Fruit fly (Drosophila melanogaster) whole organism, embryonic: ENCODE measurements around the gene CG14893.

Experiments
- Atf-2 ChIP-seq: fragments of 200-800 bp; sonication (Bioruptor generic); optimal IDR thresholded peaks from 2 replicates; lab custom pipeline; 2016; ENCODE audit warnings: missing biosample characterization, missing genetic modification characterization
- Awh ChIP-seq: fragments of 200-800 bp; sonication (Bioruptor generic); IDR thresholded peaks from 2 replicates; pipeline ENCODE4, ENCODE4 v1.3.6; 2022; ENCODE audit warnings: missing biosample characterization, missing genetic modification characterization
- CG10267 ChIP-seq: fragments of 200-800 bp; sonication (Bioruptor generic); optimal IDR thresholded peaks from 2 replicates; lab custom pipeline; 2018; ENCODE audit warnings: missing biosample characterization, mild to moderate bottlenecking, missing genetic modification characterization, moderate library complexity
- CG10321 ChIP-seq: fragments of 200-800 bp; sonication (Bioruptor generic); IDR thresholded peaks from 2 replicates; pipeline ENCODE4 v1.3.6; 2022; ENCODE audit warnings: missing biosample characterization, missing genetic modification characterization
- CG12659 ChIP-seq: fragments of 200-800 bp; sonication (Bioruptor generic); optimal IDR thresholded peaks from 3 replicates; lab custom pipeline; 2017; ENCODE audit warnings: mild to moderate bottlenecking, missing biosample characterization, missing genetic modification reagents, missing genetic modification characterization
- CG15696 ChIP-seq: fragments of 200-800 bp; sonication (Bioruptor generic); optimal IDR thresholded peaks from 2 replicates; lab custom pipeline; 2019; ENCODE audit warnings: missing biosample characterization, mild to moderate bottlenecking, missing genetic modification characterization, moderate library complexity
- CG16813 ChIP-seq: fragments of 200-800 bp; sonication (Bioruptor generic); IDR thresholded peaks from 3 replicates; pipeline ENCODE4 v1.3.6; 2022; ENCODE audit warnings: missing biosample characterization, missing genetic modification characterization; ENCODE audit not compliant: partially characterized antibody
- CG18011 ChIP-seq: fragments of 200-800 bp; sonication (Bioruptor generic); optimal IDR thresholded peaks from 2 replicates; lab custom pipeline; 2017; ENCODE audit warnings: missing biosample characterization, missing genetic modification characterization, mild to moderate bottlenecking, moderate library complexity, missing genotype
- CG18262 ChIP-seq: fragments of 200-800 bp; optimal IDR thresholded peaks from 3 replicates; lab custom pipeline; 2019; ENCODE audit warnings: missing biosample characterization, mild to moderate bottlenecking, missing genetic modification characterization, moderate library complexity
- CG2202 ChIP-seq: fragments of 200-800 bp; sonication (Bioruptor generic); optimal IDR thresholded peaks from 2 replicates; lab custom pipeline; 2018; ENCODE audit warnings: missing biosample characterization, mild to moderate bottlenecking, missing genetic modification characterization
- CG4360 ChIP-seq: fragments of 200-800 bp; sonication (Bioruptor generic); IDR thresholded peaks from 2 replicates; pipeline ENCODE4 v1.3.6; 2022; ENCODE audit warnings: missing biosample characterization, missing genetic modification characterization
- CG6175 ChIP-seq: fragments of 200-800 bp; sonication (Bioruptor generic); IDR thresholded peaks from 3 replicates; pipeline ENCODE4 v1.3.6; 2022; ENCODE audit warnings: missing biosample characterization, missing genetic modification characterization
- CG8924 ChIP-seq: fragments of 200-800 bp; optimal IDR thresholded peaks from 3 replicates; lab custom pipeline; 2019; ENCODE audit warnings: missing biosample characterization, mild to moderate bottlenecking, missing genetic modification characterization, moderate library complexity
- CoRest ChIP-seq: fragments of 200-800 bp; sonication (Bioruptor generic); optimal IDR thresholded peaks from 3 replicates; lab custom pipeline; 2018; ENCODE audit warnings: missing biosample characterization, mild to moderate bottlenecking, missing genetic modification characterization, moderate library complexity
- Dfd ChIP-seq, 2 experiments: fragments of >200 bp; optimal IDR thresholded peaks; 2 replicates each; lab custom pipeline; 2017; ENCODE audit warnings: missing biosample characterization in 2 of 2, missing genetic modification characterization in 2 of 2
- Dll ChIP-seq: fragments of 200-800 bp; sonication (Bioruptor generic); IDR thresholded peaks from 4 replicates; pipeline ENCODE4 v1.3.6; 2022; ENCODE audit warnings: missing biosample characterization, missing genetic modification characterization; ENCODE audit not compliant: partially characterized antibody
- Eip74EF ChIP-seq, 2 experiments: fragments of 200-800 bp in 1 of 2; fragments of >200 bp in 1 of 2; sonication (Bioruptor generic) in 1 of 2; optimal IDR thresholded peaks; 2 replicates each; lab custom pipeline; 2017 to 2019; ENCODE audit warnings: missing biosample characterization in 2 of 2, missing genetic modification characterization in 2 of 2, mild to moderate bottlenecking in 1 of 2, moderate library complexity in 1 of 2
- Ets97D ChIP-seq: fragments of 200-800 bp; sonication (Bioruptor generic); optimal IDR thresholded peaks from 3 replicates; lab custom pipeline; 2016; ENCODE audit warnings: missing biosample characterization, missing genetic modification characterization
- Fer1 ChIP-seq: fragments of 200-800 bp; sonication (Bioruptor generic); optimal IDR thresholded peaks from 2 replicates; lab custom pipeline; 2017; ENCODE audit warnings: missing biosample characterization, mild to moderate bottlenecking, missing genetic modification characterization
- Fer2 ChIP-seq: fragments of 200-800 bp; sonication (Bioruptor generic); optimal IDR thresholded peaks from 2 replicates; lab custom pipeline; 2018; ENCODE audit warnings: missing biosample characterization, mild to moderate bottlenecking, missing genetic modification characterization, moderate library complexity
- HLH4C ChIP-seq: fragments of 200-800 bp; sonication (Bioruptor generic); IDR thresholded peaks from 3 replicates; pipeline ENCODE4 v1.3.6; 2022; ENCODE audit warnings: missing biosample characterization, missing genetic modification characterization; ENCODE audit not compliant: partially characterized antibody
- Hr3 ChIP-seq: fragments of 200-800 bp; sonication (Bioruptor generic); optimal IDR thresholded peaks from 3 replicates; lab custom pipeline; 2016; ENCODE audit warnings: missing biosample characterization, missing genetic modification characterization
- Lpt ChIP-seq: fragments of >200 bp; optimal IDR thresholded peaks from 2 replicates; lab custom pipeline; 2018; ENCODE audit warnings: missing biosample characterization, missing genetic modification characterization
- MBD-R2 ChIP-seq: fragments of 200-800 bp; sonication (Bioruptor generic); IDR thresholded peaks from 2 replicates; pipeline ENCODE4 v1.3.6; 2022; ENCODE audit warnings: missing biosample characterization, missing genetic modification characterization
- Myb ChIP-seq: fragments of 200-800 bp; sonication (Bioruptor generic); optimal IDR thresholded peaks from 2 replicates; lab custom pipeline; 2016; ENCODE audit warnings: missing biosample characterization, missing genetic modification characterization
- NK7.1 ChIP-seq: fragments of 200-800 bp; sonication (Bioruptor generic); optimal IDR thresholded peaks from 3 replicates; lab custom pipeline; 2016; ENCODE audit warnings: missing biosample characterization, missing genetic modification characterization
- Nf-YA ChIP-seq: fragments of 200-800 bp; sonication (Bioruptor generic); IDR thresholded peaks from 2 replicates; pipeline ENCODE4 v1.3.6; 2022; ENCODE audit warnings: missing biosample characterization, missing genetic modification characterization
- Pdp1 ChIP-seq, 2 experiments: fragments of 200-800 bp; sonication (Bioruptor generic); optimal IDR thresholded peaks; 3 replicates each; lab custom pipeline; 2016; ENCODE audit warnings: missing biosample characterization in 2 of 2, missing genetic modification characterization in 2 of 2, mild to moderate bottlenecking in 1 of 2, moderate library complexity in 1 of 2
- Six4 ChIP-seq: fragments of 200-800 bp; sonication (Bioruptor generic); optimal IDR thresholded peaks from 2 replicates; lab custom pipeline; 2016; ENCODE audit warnings: missing biosample characterization, missing genetic modification characterization
- Stat92E ChIP-seq, 3 experiments: fragments of >200 bp in 2 of 3; fragments of 200-800 bp in 1 of 3; sonication (Bioruptor generic) in 1 of 3; optimal IDR thresholded peaks; 2 replicates each; lab custom pipeline; 2017 to 2019; ENCODE audit warnings: missing biosample characterization in 3 of 3, missing genetic modification characterization in 3 of 3, mild to moderate bottlenecking in 1 of 3, moderate library complexity in 1 of 3
- amos ChIP-seq: fragments of 200-800 bp; sonication (Bioruptor generic); IDR thresholded peaks from 2 replicates; pipeline ENCODE4 v1.3.6; 2022; ENCODE audit warnings: missing biosample characterization, missing genetic modification characterization; ENCODE audit not compliant: partially characterized antibody
- chinmo ChIP-seq: fragments of 200-800 bp; sonication (Bioruptor generic); IDR thresholded peaks from 4 replicates; pipeline ENCODE4 v1.3.6; 2022; ENCODE audit warnings: missing biosample characterization, missing genetic modification characterization; ENCODE audit not compliant: partially characterized antibody
- crol ChIP-seq: fragments of 200-800 bp; sonication (Bioruptor generic); IDR thresholded peaks from 2 replicates; pipeline ENCODE4 v1.3.6; 2022; ENCODE audit warnings: missing biosample characterization, missing genetic modification characterization
- cwo ChIP-seq: fragments of 200-800 bp; sonication (Bioruptor generic); optimal IDR thresholded peaks from 3 replicates; lab custom pipeline; 2017; ENCODE audit warnings: missing biosample characterization, missing genetic modification characterization, mild to moderate bottlenecking, moderate library complexity, missing genetic modification reagents
- da ChIP-seq: fragments of 200-800 bp; sonication (Bioruptor generic); optimal IDR thresholded peaks from 2 replicates; lab custom pipeline; 2016; ENCODE audit warnings: missing biosample characterization, missing genetic modification characterization
- dimm ChIP-seq: fragments of 200-800 bp; sonication (Bioruptor generic); IDR thresholded peaks from 2 replicates; pipeline ENCODE4 v1.3.6; 2022; ENCODE audit warnings: missing biosample characterization, missing genetic modification characterization
- exex ChIP-seq: fragments of 200-800 bp; sonication (Bioruptor generic); optimal IDR thresholded peaks from 4 replicates; lab custom pipeline; 2018; ENCODE audit warnings: missing biosample characterization, mild to moderate bottlenecking, missing genetic modification characterization, moderate library complexity
- ftz-f1 ChIP-seq: fragments of 200-800 bp; sonication (Bioruptor generic); optimal IDR thresholded peaks from 2 replicates; lab custom pipeline; 2016; ENCODE audit warnings: missing biosample characterization, missing genetic modification characterization
- hbn ChIP-seq: fragments of 200-800 bp; sonication (Bioruptor generic); IDR thresholded peaks from 2 replicates; pipeline ENCODE4 v1.3.6; 2022; ENCODE audit warnings: missing biosample characterization, missing genetic modification characterization; ENCODE audit not compliant: partially characterized antibody
- hth ChIP-seq: fragments of >200 bp; optimal IDR thresholded peaks from 2 replicates; lab custom pipeline; 2017; ENCODE audit warnings: inconsistent platforms
- lov ChIP-seq, 2 experiments: fragments of 200-800 bp in 1 of 2; fragments of >200 bp in 1 of 2; sonication (Bioruptor generic) in 1 of 2; IDR thresholded peaks in 1 of 2; optimal IDR thresholded peaks in 1 of 2; 2 replicates in 1 of 2; 3 replicates in 1 of 2; pipeline versions ENCODE4 v1.3.6 to Lab custom; 2017 to 2022; ENCODE audit warnings: missing biosample characterization in 1 of 2, missing genetic modification characterization in 1 of 2
- otp ChIP-seq: fragments of 200-800 bp; sonication (Bioruptor generic); IDR thresholded peaks from 3 replicates; pipeline ENCODE4, ENCODE4 v1.3.6; 2022; ENCODE audit warnings: missing biosample characterization, missing genetic modification characterization
- pho ChIP-seq: fragments of 200-800 bp; sonication (Bioruptor generic); optimal IDR thresholded peaks from 2 replicates; lab custom pipeline; 2016; ENCODE audit warnings: missing biosample characterization, missing genetic modification characterization
- scrt ChIP-seq: fragments of 200-800 bp; sonication (Bioruptor generic); optimal IDR thresholded peaks from 2 replicates; lab custom pipeline; 2018; ENCODE audit warnings: missing biosample characterization, mild to moderate bottlenecking, missing genetic modification characterization, moderate library complexity
- sna ChIP-seq: fragments of 200-800 bp; sonication (Bioruptor generic); IDR thresholded peaks from 2 replicates; pipeline ENCODE4 v1.3.6; 2022; ENCODE audit warnings: missing biosample characterization, missing genetic modification characterization; ENCODE audit not compliant: partially characterized antibody
- tio ChIP-seq: fragments of 200-800 bp; sonication (Bioruptor generic); optimal IDR thresholded peaks from 2 replicates; lab custom pipeline; 2017; ENCODE audit warnings: missing biosample characterization, missing genetic modification characterization, inconsistent platforms

The CG14893 gene

DNA sequence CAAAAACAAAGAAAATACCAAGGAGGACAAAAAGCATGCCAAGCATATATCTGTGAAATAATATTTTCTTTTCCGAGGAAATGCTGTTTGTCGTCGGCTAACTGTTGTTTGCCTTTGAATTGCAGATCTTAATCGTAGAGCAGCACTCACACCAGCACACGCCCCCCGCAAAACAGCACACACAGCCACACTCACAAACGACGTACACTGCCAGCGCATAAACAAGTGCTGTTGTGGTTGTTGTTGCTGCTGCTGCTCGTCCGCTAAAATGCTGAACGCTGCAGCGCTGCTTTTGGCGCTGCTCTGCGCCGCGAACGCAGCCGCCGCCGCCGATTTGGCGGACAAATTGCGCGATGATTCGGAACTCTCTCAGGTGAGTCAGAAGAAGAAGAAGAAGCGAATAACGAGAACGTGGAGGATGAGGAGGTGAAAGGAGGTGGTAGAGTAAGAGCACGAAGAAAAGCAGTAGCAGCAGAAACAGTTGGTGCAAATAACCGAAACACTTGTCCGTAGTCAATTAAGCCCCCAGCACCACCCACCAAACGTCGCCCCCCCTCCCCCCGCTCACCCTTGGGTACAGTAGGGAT is 5.4 kb downstream of the CG14893 start (continued):
- TF ChIP-seq Awh (GFP tag; lab: Robert Waterston, UW) (no peak), CG6175 (GFP tag; lab: Robert Waterston, UW) (no peak), CG2202 (tag; lab: Kevin White, UChicago) (no peak), CG8924 (tag; lab: Kevin White, UChicago) (no peak), CG18011 (GFP tag; lab: Kevin White, UChicago) (peak; percentile 21), exex (tag; lab: Kevin White, UChicago) (no peak), Atf-2 (GFP tag; lab: Kevin White, UChicago) (no peak), CG4360 (GFP tag; lab: Robert Waterston, UW) (peak; percentile 82), dimm (no peak), chinmo (GFP tag; lab: Robert Waterston, UW) (peak; percentile 77; the same call in 1 of the 4 replicates), CoRest (tag; lab: Kevin White, UChicago) (no peak), CG10321 (GFP tag; lab: Robert Waterston, UW) (no peak), Dfd (GFP tag; optimal IDR thresholded peaks at IDR 0.05; lab: Kevin White, UChicago) (no peak), hbn (GFP tag; lab: Robert Waterston, UW) (no peak), CG16813 (GFP tag; lab: Robert Waterston, UW) (0 out of 3 replicates have a peak, but pooled peaks have one; percentile 16)

DNA sequence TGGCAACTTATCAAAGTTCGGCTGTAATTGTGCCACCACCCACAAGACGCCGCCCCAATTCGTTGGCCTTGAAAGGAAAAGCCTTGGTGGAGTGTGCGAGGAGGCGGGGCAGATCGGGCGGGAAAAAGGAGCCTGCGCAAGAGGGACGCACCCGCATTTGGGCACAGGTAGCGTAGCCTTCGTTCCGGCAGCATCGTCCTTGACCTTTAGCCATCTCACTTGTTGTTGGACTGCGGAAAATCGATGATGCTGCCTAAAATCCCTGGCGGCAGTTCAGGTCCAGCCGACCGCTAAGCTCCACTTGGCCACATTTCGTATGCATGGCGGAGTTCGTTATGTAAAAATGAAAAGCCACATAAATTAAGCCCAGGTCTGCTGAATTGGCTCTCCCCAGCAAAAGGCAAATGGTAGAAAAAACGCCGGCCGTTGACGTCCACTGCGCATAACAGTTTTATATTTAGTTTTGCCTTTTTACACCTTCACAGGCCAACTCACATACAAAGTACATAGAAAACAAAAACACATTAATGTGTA is 6.4 kb downstream of the CG14893 start:
- peak; percentile 62 for TF ChIP-seq scrt (GFP tag; lab: Kevin White, UChicago)
- TF ChIP-seq CG18262 (tag; lab: Kevin White, UChicago) = no peak
- no peak; the same call in 1 of the 2 replicates for TF ChIP-seq amos (GFP tag; lab: Robert Waterston, UW)
- TF ChIP-seq tio (GFP tag; lab: Kevin White, UChicago) = no peak
- TF ChIP-seq Fer1 (GFP tag; lab: Kevin White, UChicago) = no peak
- 0 out of 4 replicates have a peak, but pooled peaks have one; percentile 56 for TF ChIP-seq chinmo (GFP tag; lab: Robert Waterston, UW)
- no peak for TF ChIP-seq Fer2 (tag; lab: Kevin White, UChicago)
- TF ChIP-seq HLH4C = no peak
- no peak for TF ChIP-seq Eip74EF (GFP tag; optimal IDR thresholded peaks at IDR 0.05; lab: Kevin White, UChicago)
- TF ChIP-seq Nf-YA (GFP tag; lab: Robert Waterston, UW) = 0 out of 2 replicates have a peak, but pooled peaks have one; percentile 36
- peak; percentile 20; the same call in 1 of the 2 replicates for TF ChIP-seq MBD-R2 (GFP tag; lab: Robert Waterston, UW)
- no peak for TF ChIP-seq CG12659 (GFP tag; lab: Kevin White, UChicago)
- no peak for TF ChIP-seq Six4
- no peak for TF ChIP-seq Myb (GFP tag; lab: Kevin White, UChicago)
- no peak; the same call in 3 of the 4 replicates for TF ChIP-seq Dll (GFP tag; lab: Robert Waterston, UW)
- no peak for TF ChIP-seq hth (lab: Kevin White, UChicago)
- TF ChIP-seq Hr3 (GFP tag; lab: Kevin White, UChicago) = no peak
- no peak for TF ChIP-seq da
- no peak for TF ChIP-seq crol (GFP tag; lab: Robert Waterston, UW)
- no peak for TF ChIP-seq otp (GFP tag; lab: Robert Waterston, UW)
- TF ChIP-seq cwo (GFP tag; lab: Kevin White, UChicago) = no peak
- TF ChIP-seq NK7.1 = no peak
- TF ChIP-seq ftz-f1 (GFP tag; lab: Kevin White, UChicago) = peak; percentile 85
- no peak for TF ChIP-seq sna (GFP tag; lab: Robert Waterston, UW)
- no peak for TF ChIP-seq Lpt (GFP tag; lab: Kevin White, UChicago)
- TF ChIP-seq Ets97D (GFP tag; lab: Kevin White, UChicago) = no peak
- no peak for TF ChIP-seq Stat92E (GFP tag; optimal IDR thresholded peaks at IDR 0.05; lab: Kevin White, UChicago)
- no peak for TF ChIP-seq CG10267 (tag; lab: Kevin White, UChicago)
- no peak for TF ChIP-seq CG15696 (tag; lab: Kevin White, UChicago)
- TF ChIP-seq pho (GFP tag; lab: Kevin White, UChicago) = no peak
- no peak for TF ChIP-seq lov (optimal IDR thresholded peaks at IDR 0.05; lab: Kevin White, UChicago)
- no peak for TF ChIP-seq lov (GFP tag; IDR thresholded peaks at IDR 0.05; lab: Robert Waterston, UW)
- peak in 1 of 2 experiments; percentile 24 for TF ChIP-seq Pdp1 (GFP tag; optimal IDR thresholded peaks at IDR 0.05; lab: Kevin White, UChicago)
